Fruit fly (Drosophila melanogaster): ENCODE results near the gene ND-75.

Gene ND-75

DNA sequence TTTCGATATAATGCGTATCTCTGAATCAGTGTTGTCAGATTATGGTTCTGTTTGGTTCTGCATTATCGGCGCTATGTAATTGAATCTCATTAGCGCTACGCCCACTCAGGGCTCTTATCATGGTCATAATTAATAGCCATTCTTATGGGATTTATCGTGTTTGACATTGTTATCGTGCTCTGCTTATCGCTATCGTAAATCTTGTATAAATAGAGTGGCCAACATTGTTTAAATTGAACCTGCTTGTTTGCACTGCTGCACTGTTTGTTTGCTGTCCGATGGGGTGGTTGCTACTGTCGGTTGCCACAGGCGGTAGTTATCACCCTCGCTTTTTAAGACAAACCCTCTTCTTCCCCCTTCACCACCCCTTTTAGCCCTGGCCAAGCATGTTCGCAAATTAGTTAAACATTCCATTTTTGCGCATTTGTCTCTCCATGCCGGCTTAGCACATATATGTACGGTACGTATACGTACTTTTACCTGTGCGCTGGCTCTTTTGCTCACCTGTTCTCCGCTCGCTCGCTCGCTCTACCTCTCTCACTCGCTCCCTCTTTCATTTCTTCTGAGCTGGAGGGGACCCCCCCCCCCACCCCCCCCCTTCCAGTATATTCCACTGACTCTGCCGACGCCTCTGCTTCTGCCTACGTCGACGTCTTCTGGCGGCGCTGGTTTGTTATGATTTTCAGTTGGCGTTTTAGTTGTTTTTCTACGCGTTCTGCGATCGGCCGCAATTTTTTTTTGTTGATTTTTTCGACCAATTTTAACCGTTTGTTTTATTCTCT, 21.4 kb downstream of the ND-75 start:
- TF ChIP-seq rgr (GFP tag; optimal IDR thresholded peaks at IDR 0.05) (peak; percentile 46), Hnf4 (GFP tag; optimal IDR thresholded peaks at IDR 0.05) (peak; percentile 38), CG32264 (GFP tag; optimal IDR thresholded peaks at IDR 0.05) (no peak), Vsx2 (GFP tag; optimal IDR thresholded peaks at IDR 0.05; ENCODE audit: partially characterized antibody) (no peak), CG9705 (GFP tag; optimal IDR thresholded peaks at IDR 0.05) (no peak), sv (GFP tag; optimal IDR thresholded peaks at IDR 0.05) (no peak), Hr83 (GFP tag; optimal IDR thresholded peaks at IDR 0.05; ENCODE audit: poor library complexity, severe bottlenecking) (peak; percentile 72), Mio (GFP tag; optimal IDR thresholded peaks at IDR 0.05) (no peak), h (GFP tag; optimal IDR thresholded peaks at IDR 0.05) (peak; percentile 38), OdsH (GFP tag; optimal IDR thresholded peaks at IDR 0.05) (peak; percentile 41), Sp1 (GFP tag; optimal IDR thresholded peaks at IDR 0.05) (no peak), psq (GFP tag; optimal IDR thresholded peaks at IDR 0.05) (peak; percentile 54), fru (GFP tag; optimal IDR thresholded peaks at IDR 0.05) (peak; percentile 32), Myc (optimal IDR thresholded peaks at IDR 0.05) (no peak), Dfd (GFP tag; optimal IDR thresholded peaks at IDR 0.05) (peak; percentile 0), usp (GFP tag; optimal IDR thresholded peaks at IDR 0.05) (no peak), br (GFP tag; optimal IDR thresholded peaks at IDR 0.05) (peak; percentile 33), dl (GFP tag; optimal IDR thresholded peaks at IDR 0.05; ENCODE audit: insufficient read depth in 1 of 2, partially characterized antibody in 2 of 2) (peak in 1 of 2 experiments; percentile 34), foxo (GFP tag; optimal IDR thresholded peaks at IDR 0.05) (peak in 1 of 2 experiments; percentile 33), Rel (GFP tag; optimal IDR thresholded peaks at IDR 0.05) (peak; percentile 25), Rel (tag; optimal IDR thresholded peaks at IDR 0.05) (no peak)

DNA sequence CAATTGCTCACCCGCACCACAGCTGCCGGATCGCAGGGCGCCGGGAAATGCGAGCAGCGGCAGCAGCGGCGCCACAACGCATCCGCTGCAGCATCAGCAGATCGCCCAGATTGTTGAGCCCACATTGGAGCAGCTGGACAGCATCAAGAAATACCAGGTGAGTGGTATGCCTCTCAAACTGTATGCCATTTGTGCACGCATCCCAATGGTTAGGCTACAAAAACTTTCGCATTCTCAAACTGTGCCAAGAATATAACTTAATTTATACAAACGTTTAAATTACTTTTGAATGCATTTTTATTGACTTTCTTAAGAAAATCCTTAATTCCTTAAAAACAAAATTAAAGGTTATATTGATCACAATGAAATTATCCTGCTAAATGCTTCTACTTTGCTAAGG, 23.5 kb downstream of the ND-75 start:
- TF ChIP-seq Myc (optimal IDR thresholded peaks at IDR 0.05) (peak; percentile 79), OdsH (GFP tag; optimal IDR thresholded peaks at IDR 0.05) (no peak)

DNA sequence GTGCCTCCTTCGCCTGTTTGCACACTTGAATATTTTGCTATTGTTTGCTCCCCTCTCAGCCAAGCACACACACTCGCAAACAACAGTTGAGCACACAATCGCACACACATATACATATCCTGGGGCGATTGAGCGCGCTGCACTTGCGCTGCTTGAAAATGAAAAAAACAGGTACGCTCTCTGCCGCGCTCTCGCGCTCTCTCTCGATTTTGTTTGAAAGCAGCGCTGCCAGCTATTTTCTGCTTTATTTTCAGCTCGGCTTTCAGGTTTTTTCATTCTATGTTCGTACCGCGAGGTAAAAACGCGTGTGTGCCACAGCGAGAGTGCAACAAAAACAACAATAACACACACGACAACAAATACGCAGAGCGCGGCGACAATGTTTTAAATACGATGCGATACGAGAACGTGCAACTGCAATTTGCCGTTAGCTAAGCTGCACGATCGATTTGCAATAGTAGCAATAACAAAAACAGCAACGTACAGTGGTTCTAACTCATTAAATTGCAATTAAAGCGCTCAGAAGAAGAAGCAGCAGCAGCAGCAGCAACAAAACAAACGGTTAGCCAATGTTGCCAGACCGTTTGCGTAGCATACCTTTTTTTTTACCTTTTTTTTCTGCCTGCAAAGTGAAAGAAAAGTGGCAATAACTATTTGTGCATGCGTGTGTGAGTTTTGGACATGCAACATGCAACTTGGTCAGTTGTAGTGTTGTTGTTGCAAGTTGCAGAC, 35.5 kb downstream of the ND-75 start:
- no peak for TF ChIP-seq CrebA (GFP tag; optimal IDR thresholded peaks at IDR 0.05; ENCODE audit: borderline replicate concordance)
- TF ChIP-seq Dfd (GFP tag; optimal IDR thresholded peaks at IDR 0.05): peak; percentile 27
- TF ChIP-seq Dif (GFP tag; optimal IDR thresholded peaks at IDR 0.05; ENCODE audit: partially characterized antibody): peak; percentile 58

DNA sequence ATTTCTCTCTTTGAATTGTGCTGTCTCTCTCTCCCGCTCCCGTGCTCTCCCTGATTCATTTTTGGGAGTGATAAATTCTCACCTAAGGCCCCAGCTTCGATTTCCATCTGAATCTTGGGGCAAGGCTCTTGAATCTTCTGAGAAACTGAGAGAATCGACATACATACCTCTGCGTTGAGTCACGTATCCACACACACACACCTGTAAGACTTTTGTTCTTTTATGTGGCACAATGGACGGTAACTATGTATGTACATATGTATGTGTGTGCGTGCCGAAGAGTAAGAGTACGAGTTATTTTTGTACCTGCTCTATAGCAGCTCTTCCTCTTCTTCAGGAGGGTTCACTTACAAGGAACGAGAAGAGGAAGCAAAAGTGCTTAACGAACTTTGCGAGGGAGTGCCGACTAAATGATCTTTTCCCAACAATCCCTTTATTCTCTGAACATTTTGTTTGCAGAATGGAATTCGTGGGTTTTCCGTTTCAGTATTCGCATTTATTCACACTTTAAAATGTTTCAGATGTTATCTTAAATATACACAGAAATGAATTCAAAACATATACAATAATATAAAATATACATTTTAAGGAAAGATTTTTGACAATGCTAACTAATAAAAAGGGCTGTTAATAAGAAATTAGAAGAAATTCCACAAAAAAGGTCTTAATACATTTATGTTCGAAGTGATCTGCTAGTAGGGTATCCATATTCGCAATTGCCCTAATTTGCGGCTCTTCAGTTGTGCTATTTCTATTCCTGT, 36.2 kb downstream of the ND-75 start:
- TF ChIP-seq rgr (GFP tag; optimal IDR thresholded peaks at IDR 0.05) (peak; percentile 11), CrebA (GFP tag; optimal IDR thresholded peaks at IDR 0.05; ENCODE audit: borderline replicate concordance) (peak; percentile 6), dsf (GFP tag; optimal IDR thresholded peaks at IDR 0.05; ENCODE audit: borderline replicate concordance) (no peak), fru (GFP tag; optimal IDR thresholded peaks at IDR 0.05) (no peak), Jra (GFP tag; optimal IDR thresholded peaks at IDR 0.05) (peak; percentile 30), psq (GFP tag; optimal IDR thresholded peaks at IDR 0.05) (peak; percentile 44), ey (GFP tag; optimal IDR thresholded peaks at IDR 0.05) (peak; percentile 11), OdsH (GFP tag; optimal IDR thresholded peaks at IDR 0.05) (peak; percentile 33), dl (GFP tag; optimal IDR thresholded peaks at IDR 0.05; ENCODE audit: insufficient read depth in 1 of 2, partially characterized antibody in 2 of 2) (peak in 1 of 2 experiments; percentile 48), Vsx2 (GFP tag; optimal IDR thresholded peaks at IDR 0.05; ENCODE audit: partially characterized antibody) (no peak), foxo (GFP tag; optimal IDR thresholded peaks at IDR 0.05) (peak in 1 of 2 experiments; percentile 32), HLH106 (tag; optimal IDR thresholded peaks at IDR 0.05) (peak; percentile 31)

DNA sequence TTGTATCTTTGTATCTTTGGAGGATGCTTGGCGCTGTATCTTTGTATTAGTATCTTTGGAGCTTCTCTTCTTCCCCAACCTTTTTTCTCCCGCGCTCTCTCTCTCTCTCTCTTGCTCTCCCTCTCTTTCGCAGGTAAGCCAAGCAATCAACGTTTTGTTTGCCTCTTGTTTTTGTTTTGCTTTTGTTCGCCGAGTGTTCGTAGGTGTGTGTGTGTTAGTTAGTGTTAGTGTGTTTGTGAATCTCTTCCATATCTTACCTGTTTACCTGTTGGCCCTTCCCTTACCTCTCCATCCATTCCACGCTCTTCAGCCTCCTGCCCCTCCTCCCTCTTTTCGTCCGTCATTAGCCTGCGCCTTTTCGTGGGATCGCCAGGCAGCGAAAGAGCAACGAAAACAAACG, 37.5 kb downstream of the ND-75 start:
- no peak for TF ChIP-seq jim (GFP tag; optimal IDR thresholded peaks at IDR 0.05)
- no peak for TF ChIP-seq dmrt93B (GFP tag; optimal IDR thresholded peaks at IDR 0.05)
- TF ChIP-seq psq (GFP tag; optimal IDR thresholded peaks at IDR 0.05): peak; percentile 92
- peak; percentile 51 for TF ChIP-seq Rel (GFP tag; optimal IDR thresholded peaks at IDR 0.05)
- no peak for TF ChIP-seq Rel (tag; optimal IDR thresholded peaks at IDR 0.05)
- no peak for TF ChIP-seq CrebA (GFP tag; optimal IDR thresholded peaks at IDR 0.05; ENCODE audit: borderline replicate concordance)
- no peak for TF ChIP-seq GATAd (GFP tag; optimal IDR thresholded peaks at IDR 0.05)
- no peak for TF ChIP-seq Myc (optimal IDR thresholded peaks at IDR 0.05)
- TF ChIP-seq h (GFP tag; optimal IDR thresholded peaks at IDR 0.05): no peak
- peak; percentile 28 for TF ChIP-seq br (GFP tag; optimal IDR thresholded peaks at IDR 0.05)
- TF ChIP-seq dl (GFP tag; optimal IDR thresholded peaks at IDR 0.05; ENCODE audit: insufficient read depth in 1 of 2, partially characterized antibody in 2 of 2): peak in 1 of 2 experiments; percentile 66
- no peak for TF ChIP-seq CG9705 (GFP tag; optimal IDR thresholded peaks at IDR 0.05)
- no peak for TF ChIP-seq brk (GFP tag; optimal IDR thresholded peaks at IDR 0.05)
- TF ChIP-seq Abd-B (GFP tag; optimal IDR thresholded peaks at IDR 0.05): no peak
- TF ChIP-seq Dif (GFP tag; optimal IDR thresholded peaks at IDR 0.05; ENCODE audit: partially characterized antibody): peak; percentile 53
- TF ChIP-seq sage (GFP tag; optimal IDR thresholded peaks at IDR 0.05): no peak
- no peak for TF ChIP-seq OdsH (GFP tag; optimal IDR thresholded peaks at IDR 0.05)
- TF ChIP-seq Hnf4 (GFP tag; optimal IDR thresholded peaks at IDR 0.05): no peak
- TF ChIP-seq lola (GFP tag; optimal IDR thresholded peaks at IDR 0.05): no peak
- no peak for TF ChIP-seq Mio (GFP tag; optimal IDR thresholded peaks at IDR 0.05)
- TF ChIP-seq dsf (GFP tag; optimal IDR thresholded peaks at IDR 0.05; ENCODE audit: borderline replicate concordance): no peak
- no peak for TF ChIP-seq tai (GFP tag; optimal IDR thresholded peaks at IDR 0.05)

All from whole organism, wandering third instar larva.